Fruit fly (Drosophila melanogaster) whole organism: ENCODE data around the gene CG15308.

Source experiments
- CG8478 ChIP-seq: fragments of >200 bp; optimal IDR thresholded peaks from 2 replicates; lab custom pipeline; 2018; ENCODE audit warnings: inconsistent platforms
- pan ChIP-seq: fragments of >200 bp; optimal IDR thresholded peaks from 2 replicates; lab custom pipeline; 2017
- usp ChIP-seq: fragments of >200 bp; optimal IDR thresholded peaks from 2 replicates; lab custom pipeline; 2017; ENCODE audit warnings: missing biosample characterization, missing genetic modification characterization, mixed read lengths

DNA sequence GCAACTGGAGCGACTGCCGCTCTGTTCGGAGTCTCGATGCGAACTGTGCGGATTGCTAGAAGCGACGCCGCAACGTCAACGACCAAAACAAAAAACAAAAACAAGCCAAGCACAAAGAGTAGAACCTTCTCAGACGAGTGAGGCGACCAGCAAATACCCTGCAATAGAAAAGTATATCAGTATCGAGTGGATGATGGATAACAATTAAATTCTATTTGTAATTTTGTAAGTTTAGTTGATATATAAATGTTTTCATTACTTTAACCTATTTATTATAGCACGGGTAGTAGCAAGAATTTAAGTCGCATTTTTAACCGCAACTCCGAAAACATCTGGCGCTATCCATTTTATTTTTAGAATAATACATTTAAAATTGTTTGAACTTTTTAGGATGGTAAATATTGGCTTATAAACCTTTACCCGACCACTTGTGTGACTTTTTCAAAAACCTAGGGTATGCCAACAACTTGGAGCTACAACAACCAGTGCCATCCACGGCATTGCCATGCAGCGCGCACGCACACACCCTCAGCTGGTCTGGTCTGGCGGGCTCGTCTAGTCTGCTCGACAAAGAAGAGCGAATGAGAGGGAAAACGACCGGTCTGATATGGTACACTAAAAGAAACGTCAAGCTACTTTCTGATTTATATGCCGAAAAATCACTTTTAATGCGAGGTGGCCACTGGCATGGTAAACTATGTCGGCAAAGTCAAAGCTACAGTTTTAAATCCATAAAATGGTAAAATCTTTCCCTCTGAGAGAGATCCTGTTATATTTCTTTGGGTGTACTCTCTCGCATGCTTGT is 46.5 kb upstream of the CG15308 start, which contains the start of gene CG12643:
- TF ChIP-seq CG8478 (no peak), pan (lab: Kevin White, UChicago) (peak; percentile 91), usp (GFP tag; lab: Kevin White, UChicago) (no peak)
